Worm (Caenorhabditis elegans) whole organism, mixed stage, embryonic: Measurements from ENCODE around the gene cyp-33D1.

Source experiments
- ces-1 ChIP-seq: fragments of 150-350 bp; optimal IDR thresholded peaks from 2 replicates; lab custom pipeline; 2014; ENCODE audit warnings: missing biosample characterization, missing genetic modification reagents, missing genetic modification characterization
- nhr-28 ChIP-seq: fragments of 150-350 bp; optimal IDR thresholded peaks from 2 replicates; lab custom pipeline; 2014; ENCODE audit warnings: missing biosample characterization, missing genetic modification characterization
- sptf-1 ChIP-seq: sonication (generic microtip); optimal IDR thresholded peaks from 2 replicates; lab custom pipeline; 2017; ENCODE audit warnings: mild to moderate bottlenecking, missing genetic modification characterization, moderate library complexity, missing compliant biosample characterization

DNA sequence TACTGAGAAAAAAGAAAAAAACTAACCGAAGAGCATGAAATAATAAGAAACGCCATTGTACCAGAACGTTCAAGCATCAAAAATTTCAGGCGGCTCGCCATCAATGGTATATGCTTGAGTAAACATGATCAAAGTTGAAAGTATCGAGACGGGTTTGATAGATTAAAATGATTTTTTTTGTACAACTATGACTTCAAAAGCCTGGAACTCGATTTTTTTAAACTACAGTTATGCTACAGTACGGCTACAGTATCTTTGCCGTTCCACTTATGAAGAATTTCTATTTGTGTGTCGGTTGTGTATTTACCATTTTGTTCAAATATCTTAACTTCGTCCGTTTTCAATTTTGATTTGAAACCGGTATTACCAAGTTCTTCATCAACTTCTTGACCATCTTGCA lies 20.5 kb downstream of the cyp-33D1 start, which contains the start of gene str-97:
- no peak for TF ChIP-seq sptf-1 (tag; lab: Kevin White, UChicago)
- TF ChIP-seq ces-1 (GFP tag; lab: Kevin White, UChicago), result no peak
- TF ChIP-seq nhr-28, result no peak
